Worm (Caenorhabditis elegans) whole organism, early embryonic: ENCODE results near the gene D2024.4.

Source experiments
- B0310.2 ChIP-seq: sonication (generic microtip); optimal IDR thresholded peaks from 2 replicates; lab custom pipeline; 2016; ENCODE audit warnings: mild to moderate bottlenecking, missing genetic modification characterization, missing compliant biosample characterization
- F13C5.2 ChIP-seq: sonication (generic microtip); optimal IDR thresholded peaks from 2 replicates; lab custom pipeline; 2017; ENCODE audit warnings: mild to moderate bottlenecking, missing genetic modification characterization, inconsistent platforms, missing compliant biosample characterization
- aly-1 ChIP-seq: sonication (generic microtip); optimal IDR thresholded peaks from 2 replicates; lab custom pipeline; 2016; ENCODE audit warnings: missing genetic modification characterization, missing compliant biosample characterization
- ama-1 ChIP-seq: fragments of 150-350 bp; optimal IDR thresholded peaks from 2 replicates; lab custom pipeline; 2014
- ceh-13 ChIP-seq: fragments of 200-800 bp; sonication (Bioruptor generic); optimal IDR thresholded peaks from 2 replicates; lab custom pipeline; 2018; ENCODE audit warnings: mild to moderate bottlenecking, missing genetic modification characterization, missing compliant biosample characterization
- ceh-36 ChIP-seq: sonication (generic microtip); optimal IDR thresholded peaks from 2 replicates; lab custom pipeline; 2016; ENCODE audit warnings: missing genetic modification characterization, inconsistent platforms, missing compliant biosample characterization
- ets-7 ChIP-seq: sonication (generic microtip); optimal IDR thresholded peaks from 2 replicates; lab custom pipeline; 2016; ENCODE audit warnings: missing genotype, missing genetic modification characterization, missing compliant biosample characterization
- flt-1 ChIP-seq: fragments of 200-800 bp; sonication (Bioruptor generic); IDR thresholded peaks from 2 replicates; pipeline ENCODE4 v1.3.6; 2022; ENCODE audit warnings: missing genetic modification characterization, missing compliant biosample characterization
- hmbx-1 ChIP-seq: sonication (generic microtip); optimal IDR thresholded peaks from 2 replicates; lab custom pipeline; 2016; ENCODE audit warnings: mild to moderate bottlenecking, missing genetic modification characterization, missing compliant biosample characterization
- hmg-4 ChIP-seq: fragments of 200-800 bp; sonication (Bioruptor generic); optimal IDR thresholded peaks from 2 replicates; lab custom pipeline; 2018; ENCODE audit warnings: mild to moderate bottlenecking, missing genetic modification characterization, missing compliant biosample characterization
- hnd-1 ChIP-seq: sonication (generic microtip); optimal IDR thresholded peaks from 2 replicates; lab custom pipeline; 2016; ENCODE audit warnings: missing genetic modification characterization, missing compliant biosample characterization
- pes-1 ChIP-seq: fragments of 200-800 bp; sonication (Bioruptor generic); IDR thresholded peaks from 2 replicates; pipeline ENCODE4 v1.3.6; 2022; ENCODE audit warnings: missing genetic modification reagents, missing genetic modification characterization, missing compliant biosample characterization
- scrt-1 ChIP-seq: fragments of 200-800 bp; sonication (Bioruptor generic); IDR thresholded peaks from 2 replicates; pipeline ENCODE4 v1.3.6; 2022; ENCODE audit warnings: missing genetic modification characterization, missing compliant biosample characterization
- sea-1 ChIP-seq: fragments of 200-800 bp; sonication (Bioruptor generic); conservative IDR thresholded peaks from 2 replicates; pipeline ENCODE4 v1.3.6; 2022; ENCODE audit warnings: missing genetic modification characterization, missing compliant biosample characterization
- tbx-11 ChIP-seq: fragments of 200-800 bp; sonication (Bioruptor generic); IDR thresholded peaks from 2 replicates; pipeline ENCODE4 v1.3.6; 2022; ENCODE audit warnings: missing genetic modification characterization, missing compliant biosample characterization
- tbx-37 ChIP-seq: fragments of 200-800 bp; sonication (Bioruptor generic); conservative IDR thresholded peaks from 2 replicates; pipeline ENCODE4 v1.3.6; 2022; ENCODE audit warnings: missing genetic modification reagents, missing genetic modification characterization, missing compliant biosample characterization
- tra-4 ChIP-seq: sonication (generic microtip); optimal IDR thresholded peaks from 2 replicates; lab custom pipeline; 2017; ENCODE audit warnings: missing genetic modification characterization, missing compliant biosample characterization

Gene D2024.4

ce11 chrIV:7190409-7190808, 40.6 kb upstream of the D2024.4 start:
- TF ChIP-seq pes-1 (GFP tag; lab: Robert Waterston, UW) (no peak), hnd-1 (no peak), F13C5.2 (tag; lab: Kevin White, UChicago) (no peak), tra-4 (tag; lab: Kevin White, UChicago) (no peak), scrt-1 (GFP tag; lab: Robert Waterston, UW) (no peak), sea-1 (GFP tag; lab: Robert Waterston, UW) (no peak), ceh-36 (tag; lab: Kevin White, UChicago) (no peak), flt-1 (GFP tag; lab: Robert Waterston, UW) (no peak), hmg-4 (no peak), aly-1 (tag; lab: Kevin White, UChicago) (no peak), ets-7 (tag; lab: Kevin White, UChicago) (no peak), B0310.2 (tag; lab: Kevin White, UChicago) (no peak), tbx-11 (GFP tag; lab: Robert Waterston, UW) (no peak), tbx-37 (GFP tag; lab: Robert Waterston, UW) (no peak), ceh-13 (GFP tag; lab: Kevin White, UChicago) (no peak), hmbx-1 (no peak), ama-1 (no peak)

DNA sequence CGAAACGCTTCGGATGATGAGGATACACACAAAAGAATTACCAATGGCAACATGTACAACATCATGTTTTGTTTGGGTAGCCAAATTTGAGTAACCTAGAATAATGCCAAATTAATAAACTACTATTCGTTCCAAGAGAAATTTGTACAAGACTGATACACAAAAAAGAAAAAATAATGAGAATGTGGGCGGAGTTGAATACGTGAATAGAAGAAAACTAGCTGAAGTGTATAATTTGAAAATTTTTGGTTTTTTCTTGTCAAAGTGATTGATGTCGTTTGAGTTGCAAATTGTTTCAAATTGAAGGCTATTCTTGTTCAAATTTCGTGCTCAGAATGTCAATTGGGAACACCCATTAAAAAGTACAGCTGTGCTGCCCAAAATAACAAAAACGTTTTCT, 39.3 kb upstream of the D2024.4 start, which contains the start of gene R13A1.5:
Gene R13A1.5 (minus strand): TSS at position 101 of the 400 bp plus-strand sequence.
- TF ChIP-seq hmbx-1 (no peak), pes-1 (GFP tag; lab: Robert Waterston, UW) (no peak), hmg-4 (no peak), aly-1 (tag; lab: Kevin White, UChicago) (no peak), ets-7 (tag; lab: Kevin White, UChicago) (no peak)

DNA sequence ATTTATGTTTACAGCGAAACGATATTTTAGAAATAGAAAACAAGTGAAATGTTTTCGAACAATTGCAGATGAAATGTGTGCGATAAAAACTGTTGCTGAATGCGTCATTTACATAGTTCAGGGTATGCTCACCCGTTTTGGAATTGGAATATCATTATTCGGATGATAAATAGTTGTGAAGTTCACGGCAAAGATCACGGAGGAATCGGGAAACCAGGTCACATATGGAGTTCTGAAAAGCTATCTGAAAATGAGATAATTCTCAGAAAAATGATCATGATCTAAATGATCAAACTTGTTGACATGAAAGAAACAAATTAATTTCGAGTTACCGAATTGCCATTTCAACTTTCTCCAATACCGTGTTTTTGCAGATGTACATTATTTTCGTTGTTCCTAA, 35.3 kb upstream of the D2024.4 start, which contains the start of gene best-16:
Gene best-16 (minus strand): TSS at position 101 of the 400 bp plus-strand sequence.
- TF ChIP-seq tbx-11 (GFP tag; lab: Robert Waterston, UW) (no peak), ets-7 (tag; lab: Kevin White, UChicago) (no peak), ceh-13 (GFP tag; lab: Kevin White, UChicago) (no peak), sea-1 (GFP tag; lab: Robert Waterston, UW) (no peak), B0310.2 (tag; lab: Kevin White, UChicago) (no peak), ama-1 (no peak), hnd-1 (no peak), scrt-1 (GFP tag; lab: Robert Waterston, UW) (no peak), hmg-4 (no peak), pes-1 (GFP tag; lab: Robert Waterston, UW) (no peak)

ce11 chrIV:7196853-7197252, 34.2 kb upstream of the D2024.4 start, which contains the start of gene unc-8:
Gene unc-8, plus strand, starts transcription at chrIV:7197153.
- TF ChIP-seq tbx-11 (GFP tag; lab: Robert Waterston, UW) (no peak), B0310.2 (tag; lab: Kevin White, UChicago) (no peak), ceh-13 (GFP tag; lab: Kevin White, UChicago) (no peak), pes-1 (GFP tag; lab: Robert Waterston, UW) (no peak)

ce11 chrIV:7203696-7204095, 27.3 kb upstream of the D2024.4 start, which contains the start of gene R13A1.3:
Gene R13A1.3, plus strand, starts transcription at chrIV:7203996.
- TF ChIP-seq tbx-11 (GFP tag; lab: Robert Waterston, UW) (no peak), B0310.2 (tag; lab: Kevin White, UChicago) (no peak), aly-1 (tag; lab: Kevin White, UChicago) (no peak), ceh-13 (GFP tag; lab: Kevin White, UChicago) (no peak), tbx-37 (GFP tag; lab: Robert Waterston, UW) (no peak)

DNA sequence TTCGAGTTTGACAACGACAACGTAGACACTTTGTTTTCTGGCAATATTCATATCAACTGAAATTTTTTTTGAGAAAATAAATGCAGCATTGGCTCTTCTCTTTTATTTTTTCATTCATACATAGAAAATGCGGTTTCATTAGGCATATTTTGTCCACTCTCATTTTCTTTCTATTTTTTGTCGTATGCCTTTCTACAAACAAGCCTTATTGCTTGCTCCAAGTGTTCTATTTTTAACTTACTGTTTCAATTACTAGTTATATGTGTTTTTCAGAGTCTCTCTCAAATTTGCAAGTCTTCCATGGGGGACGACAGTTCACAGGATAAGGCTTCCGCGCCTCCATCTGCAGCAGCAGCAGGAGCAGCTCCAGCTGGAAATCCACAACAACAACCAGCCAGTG, 25.1 kb upstream of the D2024.4 start, which contains the start of gene kcc-1:
Gene kcc-1 (plus strand): TSS at position 301 of the 400 bp plus-strand sequence.
- TF ChIP-seq ceh-36 (tag; lab: Kevin White, UChicago) (no peak), tra-4 (tag; lab: Kevin White, UChicago) (no peak), pes-1 (GFP tag; lab: Robert Waterston, UW) (no peak), aly-1 (tag; lab: Kevin White, UChicago) (no peak), hnd-1 (no peak), B0310.2 (tag; lab: Kevin White, UChicago) (no peak), hmg-4 (no peak), flt-1 (GFP tag; lab: Robert Waterston, UW) (no peak), ama-1 (no peak), sea-1 (GFP tag; lab: Robert Waterston, UW) (no peak), ets-7 (tag; lab: Kevin White, UChicago) (no peak), tbx-37 (GFP tag; lab: Robert Waterston, UW) (no peak), hmbx-1 (no peak), ceh-13 (GFP tag; lab: Kevin White, UChicago) (no peak), tbx-11 (GFP tag; lab: Robert Waterston, UW) (no peak), scrt-1 (GFP tag; lab: Robert Waterston, UW) (no peak), F13C5.2 (tag; lab: Kevin White, UChicago) (no peak)

DNA sequence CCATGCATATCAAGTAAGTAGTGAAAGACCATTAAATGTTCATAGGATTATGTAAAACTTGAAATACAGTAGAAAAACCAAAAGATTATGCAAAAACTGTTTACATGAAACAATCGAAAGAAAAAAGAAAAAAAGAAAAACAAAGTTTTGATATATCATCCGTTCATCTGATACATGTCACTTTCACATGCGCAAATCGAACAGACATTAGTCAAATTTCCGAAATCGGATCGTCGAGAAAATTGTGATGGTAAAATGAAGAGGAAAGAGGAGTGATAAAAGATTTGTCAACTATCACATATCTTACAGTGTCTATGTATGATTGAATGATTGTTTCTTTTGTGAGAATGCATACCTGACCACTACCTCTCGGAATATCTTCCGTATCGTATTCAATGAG, 22.1 kb upstream of the D2024.4 start:
- no peak for TF ChIP-seq ceh-13 (GFP tag; lab: Kevin White, UChicago)
- TF ChIP-seq aly-1 (tag; lab: Kevin White, UChicago) = no peak
- TF ChIP-seq ceh-36 (tag; lab: Kevin White, UChicago) = no peak
- TF ChIP-seq sea-1 (GFP tag; lab: Robert Waterston, UW) = no peak
- TF ChIP-seq F13C5.2 (tag; lab: Kevin White, UChicago) = no peak
- no peak for TF ChIP-seq tra-4 (tag; lab: Kevin White, UChicago)
- TF ChIP-seq ama-1 = no peak
- TF ChIP-seq hmg-4 = no peak
- no peak for TF ChIP-seq B0310.2 (tag; lab: Kevin White, UChicago)
- no peak for TF ChIP-seq flt-1 (GFP tag; lab: Robert Waterston, UW)
- TF ChIP-seq scrt-1 (GFP tag; lab: Robert Waterston, UW) = no peak
- TF ChIP-seq hnd-1 = no peak
- TF ChIP-seq hmbx-1 = no peak
- no peak for TF ChIP-seq pes-1 (GFP tag; lab: Robert Waterston, UW)
- TF ChIP-seq ets-7 (tag; lab: Kevin White, UChicago) = no peak
- TF ChIP-seq tbx-37 (GFP tag; lab: Robert Waterston, UW) = no peak
